Worm (Caenorhabditis elegans) whole organism, L3 larva: ENCODE data around the gene Y75B8A.25.

Experiments used
- R02D3.7 ChIP-seq: fragments of 150-350 bp; optimal IDR thresholded peaks from 2 replicates; lab custom pipeline; 2014; ENCODE audit warnings: missing biosample characterization, missing genetic modification characterization
- ZK546.5 ChIP-seq: sonication (generic microtip); optimal IDR thresholded peaks from 2 replicates; lab custom pipeline; 2017; ENCODE audit warnings: missing biosample characterization, missing genetic modification characterization
- aly-2 ChIP-seq: fragments of 150-350 bp; optimal IDR thresholded peaks from 2 replicates; lab custom pipeline; 2014; ENCODE audit warnings: missing biosample characterization, missing genetic modification characterization
- ama-1 ChIP-seq: fragments of 150-350 bp; optimal IDR thresholded peaks from 2 replicates; lab custom pipeline; 2018
- ceh-82 ChIP-seq: fragments of 150-350 bp; optimal IDR thresholded peaks from 2 replicates; lab custom pipeline; 2014; ENCODE audit warnings: missing biosample characterization, missing genetic modification characterization
- egl-27 ChIP-seq: sonication (generic microtip); optimal IDR thresholded peaks from 4 replicates; lab custom pipeline; 2017; ENCODE audit warnings: missing biosample characterization, missing genetic modification reagents, missing genetic modification characterization
- elt-3 ChIP-seq, 3 experiments: fragments of 150-350 bp in 1 of 3; sonication (generic microtip) in 2 of 3; optimal IDR thresholded peaks; 2 replicates in 2 of 3; 4 replicates in 1 of 3; lab custom pipeline; 2014 to 2017; ENCODE audit warnings: missing biosample characterization in 3 of 3, missing genetic modification characterization in 3 of 3
- nfya-1 ChIP-seq: sonication (generic microtip); optimal IDR thresholded peaks from 2 replicates; lab custom pipeline; 2017; ENCODE audit warnings: missing genetic modification characterization, mild to moderate bottlenecking, missing compliant biosample characterization, antibody characterized with exemption, moderate library complexity; ENCODE audit not compliant: insufficient read depth
- nhr-28 ChIP-seq: fragments of 150-350 bp; optimal IDR thresholded peaks from 2 replicates; lab custom pipeline; 2014; ENCODE audit warnings: missing biosample characterization, missing genetic modification characterization
- pha-4 ChIP-seq: fragments of 150-350 bp; optimal IDR thresholded peaks from 2 replicates; lab custom pipeline; 2014; ENCODE audit warnings: missing biosample characterization, missing genetic modification reagents, missing genetic modification characterization
- tbx-2 ChIP-seq: sonication (generic microtip); optimal IDR thresholded peaks from 2 replicates; lab custom pipeline; 2016; ENCODE audit warnings: mild to moderate bottlenecking, missing genetic modification characterization, missing compliant biosample characterization
- unc-62 ChIP-seq: fragments of 150-350 bp; sonication (generic microtip); optimal IDR thresholded peaks from 4 replicates; lab custom pipeline; 2014; ENCODE audit warnings: missing biosample characterization, missing genetic modification reagents, missing genetic modification characterization
- zag-1 ChIP-seq: fragments of 150-350 bp; optimal IDR thresholded peaks from 2 replicates; lab custom pipeline; 2014; ENCODE audit warnings: missing biosample characterization, missing genetic modification characterization
- ztf-11 ChIP-seq: fragments of 150-350 bp; optimal IDR thresholded peaks from 2 replicates; lab custom pipeline; 2014; ENCODE audit warnings: missing biosample characterization, missing genetic modification characterization

- TF ChIP-seq nhr-28 (tag; lab: Kevin White, UChicago) (no peak), tbx-2 (no peak), unc-62 (GFP tag; lab: Kevin White, UChicago) (no peak), ama-1 (lab: Kevin White, UChicago) (no peak), pha-4 (no peak), aly-2 (no peak), nfya-1 (tag; lab: Kevin White, UChicago) (no peak), ZK546.5 (tag; lab: Kevin White, UChicago) (no peak), elt-3 (tag; optimal IDR thresholded peaks at IDR 0.05; lab: Kevin White, UChicago) (no peak), ztf-11 (tag; lab: Kevin White, UChicago) (no peak), egl-27 (tag; lab: Kevin White, UChicago) (no peak), zag-1 (tag; lab: Kevin White, UChicago) (no peak), R02D3.7 (no peak), ceh-82 (no peak)
These were observed 22.7 kb upstream of the Y75B8A.25 start for ce11 chrIII:12251178-12251577.
